Worm (Caenorhabditis elegans): ENCODE measurements around the gene col-153.

DNA sequence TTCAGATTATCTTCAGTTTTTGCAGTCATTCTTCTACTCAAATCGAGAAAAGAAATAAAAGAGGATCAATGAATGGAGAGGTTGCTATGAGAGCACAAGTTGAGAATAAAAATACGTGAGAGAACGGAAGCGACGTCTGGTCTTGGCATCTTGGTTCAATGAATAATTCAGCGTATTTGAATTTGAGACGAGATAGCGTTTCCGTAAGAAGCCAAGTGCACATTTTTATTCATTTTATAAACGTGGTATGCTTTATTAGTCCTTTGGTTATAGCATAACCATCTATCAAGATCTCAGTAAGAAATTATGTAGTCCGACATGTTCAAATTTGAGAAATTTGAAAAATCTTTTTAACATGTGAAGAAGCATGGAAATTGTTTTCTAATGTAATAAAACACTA lies 31.2 kb upstream of the col-153 start, which contains the start of gene F58B4.2:
- no peak for TF ChIP-seq tlf-1 (GFP tag; optimal IDR thresholded peaks at IDR 0.05)
- no peak for TF ChIP-seq nfya-1 (tag; optimal IDR thresholded peaks at IDR 0.05; ENCODE audit: borderline replicate concordance, insufficient read depth)
- TF ChIP-seq F57A8.1 (GFP tag; optimal IDR thresholded peaks at IDR 0.05) = no peak

Data from whole organism, young adult.